Fruit fly (Drosophila melanogaster) whole organism, embryonic: ENCODE results near the gene CG18262.
A peak's percentile ranks its signal among the peaks of the same experiment; 100 is the strongest.

Source experiments
- BtbVII ChIP-seq: fragments of 200-800 bp; sonication (Bioruptor generic); optimal IDR thresholded peaks from 3 replicates; lab custom pipeline; 2017; ENCODE audit warnings: missing biosample characterization, mild to moderate bottlenecking, missing genetic modification characterization
- CG10209 ChIP-seq: fragments of 200-800 bp; sonication (Bioruptor generic); optimal IDR thresholded peaks from 3 replicates; lab custom pipeline; 2017; ENCODE audit warnings: missing biosample characterization, mild to moderate bottlenecking, missing genetic modification characterization, missing genetic modification reagents
- CG10366 ChIP-seq: fragments of 200-800 bp; sonication (Bioruptor generic); IDR thresholded peaks from 2 replicates; pipeline ENCODE4 v1.3.6; 2022; ENCODE audit warnings: missing biosample characterization, missing genetic modification characterization
- CG12104 ChIP-seq: fragments of 200-800 bp; sonication (Bioruptor generic); optimal IDR thresholded peaks from 3 replicates; lab custom pipeline; 2016; ENCODE audit warnings: missing biosample characterization, missing genetic modification characterization
- CG1233 ChIP-seq: fragments of 200-800 bp; sonication (Bioruptor generic); optimal IDR thresholded peaks from 4 replicates; lab custom pipeline; 2018; ENCODE audit warnings: missing biosample characterization, mild to moderate bottlenecking, missing genetic modification characterization
- CG13287 ChIP-seq: fragments of 200-800 bp; sonication (Bioruptor generic); IDR thresholded peaks from 2 replicates; pipeline ENCODE4 v1.3.6; 2022; ENCODE audit warnings: missing biosample characterization, missing genetic modification characterization; ENCODE audit not compliant: partially characterized antibody
- CG13424 ChIP-seq: fragments of 200-800 bp; sonication (Bioruptor generic); optimal IDR thresholded peaks from 2 replicates; lab custom pipeline; 2019; ENCODE audit warnings: missing biosample characterization, mild to moderate bottlenecking, missing genetic modification characterization, moderate library complexity
- CG14014 ChIP-seq: fragments of 200-800 bp; sonication (Bioruptor generic); IDR thresholded peaks from 2 replicates; pipeline ENCODE4 v1.3.6; 2022; ENCODE audit warnings: missing biosample characterization, missing genetic modification characterization
- CG14860 ChIP-seq: fragments of 200-800 bp; sonication (Bioruptor generic); IDR thresholded peaks from 3 replicates; pipeline ENCODE4 v1.3.6; 2022; ENCODE audit warnings: missing biosample characterization, missing genetic modification characterization; ENCODE audit not compliant: partially characterized antibody
- CG1602 ChIP-seq: fragments of 200-800 bp; sonication (Bioruptor generic); optimal IDR thresholded peaks from 3 replicates; lab custom pipeline; 2016; ENCODE audit warnings: missing biosample characterization, missing genetic modification characterization
- CG17385 ChIP-seq: fragments of 200-800 bp; sonication (Bioruptor generic); optimal IDR thresholded peaks from 3 replicates; lab custom pipeline; 2018; ENCODE audit warnings: missing biosample characterization, mild to moderate bottlenecking, missing genetic modification characterization
- CG18262 ChIP-seq: fragments of 200-800 bp; optimal IDR thresholded peaks from 3 replicates; lab custom pipeline; 2019; ENCODE audit warnings: missing biosample characterization, mild to moderate bottlenecking, missing genetic modification characterization, moderate library complexity
- CG18764 ChIP-seq: fragments of 200-800 bp; sonication (Bioruptor generic); optimal IDR thresholded peaks from 3 replicates; lab custom pipeline; 2016; ENCODE audit warnings: missing biosample characterization, missing genetic modification characterization
- CG31224 ChIP-seq: fragments of 200-800 bp; sonication (Bioruptor generic); IDR thresholded peaks from 2 replicates; pipeline ENCODE4 v1.3.6; 2022; ENCODE audit warnings: missing biosample characterization, missing genetic modification characterization
- CG32532 ChIP-seq: fragments of 200-800 bp; sonication (Bioruptor generic); IDR thresholded peaks from 2 replicates; pipeline ENCODE4 v1.3.6; 2022; ENCODE audit warnings: missing biosample characterization, missing genetic modification characterization
- CG33213 ChIP-seq: fragments of 200-800 bp; sonication (Bioruptor generic); optimal IDR thresholded peaks from 3 replicates; lab custom pipeline; 2016; ENCODE audit warnings: missing biosample characterization, missing genetic modification characterization
- CG7372 ChIP-seq: fragments of 200-800 bp; sonication (Bioruptor generic); IDR thresholded peaks from 2 replicates; pipeline ENCODE4 v1.3.6; 2022; ENCODE audit warnings: missing biosample characterization, missing genetic modification characterization
- CG7745 ChIP-seq: fragments of 200-800 bp; sonication (Bioruptor generic); optimal IDR thresholded peaks from 2 replicates; lab custom pipeline; 2018; ENCODE audit warnings: missing biosample characterization, mild to moderate bottlenecking, missing genetic modification characterization, moderate library complexity
- CG8388 ChIP-seq: fragments of 200-800 bp; sonication (Bioruptor generic); optimal IDR thresholded peaks from 2 replicates; lab custom pipeline; 2019; ENCODE audit warnings: missing biosample characterization, mild to moderate bottlenecking, missing genetic modification characterization, moderate library complexity
- CG9215 ChIP-seq: fragments of 200-800 bp; sonication (Bioruptor generic); IDR thresholded peaks from 2 replicates; pipeline ENCODE4 v1.3.6; 2022; ENCODE audit warnings: missing biosample characterization, missing genetic modification characterization
- Chrac-16 ChIP-seq: fragments of 200-800 bp; sonication (Bioruptor generic); optimal IDR thresholded peaks from 3 replicates; lab custom pipeline; 2016; ENCODE audit warnings: missing biosample characterization, missing genetic modification characterization
- CoRest ChIP-seq: fragments of 200-800 bp; sonication (Bioruptor generic); optimal IDR thresholded peaks from 3 replicates; lab custom pipeline; 2018; ENCODE audit warnings: missing biosample characterization, mild to moderate bottlenecking, missing genetic modification characterization, moderate library complexity
- Dad ChIP-seq: fragments of 200-800 bp; sonication (Bioruptor generic); optimal IDR thresholded peaks from 3 replicates; lab custom pipeline; 2016; ENCODE audit warnings: missing biosample characterization, missing genetic modification characterization
- Dbx ChIP-seq: fragments of 200-800 bp; sonication (Bioruptor generic); IDR thresholded peaks from 3 replicates; pipeline ENCODE4 v1.3.6; 2022; ENCODE audit warnings: missing biosample characterization, missing genetic modification characterization
- Dip2 ChIP-seq: fragments of 200-800 bp; sonication (Bioruptor generic); IDR thresholded peaks from 2 replicates; pipeline ENCODE4 v1.3.6; 2022; ENCODE audit warnings: missing biosample characterization, missing genetic modification characterization
- E2f1 ChIP-seq: fragments of 200-800 bp; sonication (Bioruptor generic); IDR thresholded peaks from 2 replicates; pipeline ENCODE4 v1.3.6; 2022; ENCODE audit warnings: missing biosample characterization, missing genetic modification characterization
- GATAe ChIP-seq: fragments of 200-800 bp; sonication (Bioruptor generic); conservative IDR thresholded peaks from 2 replicates; pipeline ENCODE4 v1.3.6; 2022; ENCODE audit warnings: missing biosample characterization, missing genetic modification characterization
- Sry-δ ChIP-seq: fragments of 200-800 bp; sonication (Bioruptor generic); optimal IDR thresholded peaks from 2 replicates; lab custom pipeline; 2016; ENCODE audit warnings: missing biosample characterization, missing genetic modification characterization
- Xrp1 ChIP-seq: fragments of 200-800 bp; sonication (Bioruptor generic); IDR thresholded peaks from 2 replicates; pipeline ENCODE4 v1.3.6; 2022; ENCODE audit warnings: missing biosample characterization, missing genetic modification characterization
- al ChIP-seq: fragments of 200-800 bp; sonication (Bioruptor generic); IDR thresholded peaks from 2 replicates; pipeline ENCODE4 v1.3.6; 2022; ENCODE audit warnings: missing biosample characterization, missing genetic modification characterization
- cato ChIP-seq: fragments of 200-800 bp; sonication (Bioruptor generic); optimal IDR thresholded peaks from 2 replicates; lab custom pipeline; 2016; ENCODE audit warnings: missing biosample characterization, missing genetic modification characterization, borderline replicate concordance
- crp ChIP-seq, 2 experiments: fragments of 200-800 bp; sonication (Bioruptor generic); optimal IDR thresholded peaks; 2 replicates in 1 of 2; 3 replicates in 1 of 2; lab custom pipeline; 2017; ENCODE audit warnings: missing biosample characterization in 2 of 2, missing genetic modification characterization in 2 of 2, mild to moderate bottlenecking in 1 of 2, moderate library complexity in 1 of 2
- da ChIP-seq: fragments of 200-800 bp; sonication (Bioruptor generic); optimal IDR thresholded peaks from 2 replicates; lab custom pipeline; 2016; ENCODE audit warnings: missing biosample characterization, missing genetic modification characterization
- dm ChIP-seq: fragments of 200-800 bp; sonication (Bioruptor generic); optimal IDR thresholded peaks from 3 replicates; lab custom pipeline; 2016; ENCODE audit warnings: missing biosample characterization, missing genetic modification characterization
- eyg ChIP-seq: fragments of 200-800 bp; sonication (Bioruptor generic); optimal IDR thresholded peaks from 3 replicates; lab custom pipeline; 2016; ENCODE audit warnings: missing biosample characterization, missing genetic modification characterization
- fru ChIP-seq: fragments of >200 bp; optimal IDR thresholded peaks from 2 replicates; lab custom pipeline; 2017
- grau ChIP-seq: fragments of 200-800 bp; optimal IDR thresholded peaks from 3 replicates; lab custom pipeline; 2019; ENCODE audit warnings: missing biosample characterization, mild to moderate bottlenecking, missing genetic modification characterization, moderate library complexity
- gro ChIP-seq: fragments of 200-800 bp; sonication (Bioruptor generic); optimal IDR thresholded peaks from 2 replicates; lab custom pipeline; 2016; ENCODE audit warnings: missing biosample characterization, missing genetic modification characterization
- gt ChIP-seq: fragments of 200-800 bp; sonication (Bioruptor generic); IDR thresholded peaks from 2 replicates; pipeline ENCODE4 v1.3.6; 2022; ENCODE audit warnings: missing biosample characterization, missing genetic modification characterization
- lbe ChIP-seq: fragments of 200-800 bp; sonication (Bioruptor generic); optimal IDR thresholded peaks from 2 replicates; lab custom pipeline; 2016; ENCODE audit warnings: missing biosample characterization, mild to moderate bottlenecking, missing genetic modification characterization
- lov ChIP-seq, 2 experiments: fragments of 200-800 bp in 1 of 2; fragments of >200 bp in 1 of 2; sonication (Bioruptor generic) in 1 of 2; IDR thresholded peaks in 1 of 2; optimal IDR thresholded peaks in 1 of 2; 2 replicates in 1 of 2; 3 replicates in 1 of 2; pipeline versions ENCODE4 v1.3.6 to Lab custom; 2017 to 2022; ENCODE audit warnings: missing biosample characterization in 1 of 2, missing genetic modification characterization in 1 of 2
- maf-S ChIP-seq: fragments of 200-800 bp; sonication (Bioruptor generic); optimal IDR thresholded peaks from 2 replicates; lab custom pipeline; 2016; ENCODE audit warnings: missing biosample characterization, missing genetic modification characterization
- mam ChIP-seq: fragments of 200-800 bp; sonication (Bioruptor generic); optimal IDR thresholded peaks from 3 replicates; lab custom pipeline; 2016; ENCODE audit warnings: missing biosample characterization, missing genetic modification characterization
- tin ChIP-seq: fragments of 200-800 bp; sonication (Bioruptor generic); optimal IDR thresholded peaks from 3 replicates; lab custom pipeline; 2016; ENCODE audit warnings: missing biosample characterization, missing genetic modification characterization
- ttk ChIP-seq: fragments of 200-800 bp; sonication (Bioruptor generic); IDR thresholded peaks from 2 replicates; pipeline ENCODE4 v2.1.2; 2022; ENCODE audit warnings: missing biosample characterization, missing genetic modification characterization
- unc-4 ChIP-seq: fragments of 200-800 bp; sonication (Bioruptor generic); IDR thresholded peaks from 2 replicates; pipeline ENCODE4 v1.3.6; 2022; ENCODE audit warnings: missing biosample characterization, missing genetic modification characterization; ENCODE audit not compliant: partially characterized antibody
- wdn ChIP-seq: fragments of 200-800 bp; sonication (Bioruptor generic); IDR thresholded peaks from 2 replicates; pipeline ENCODE4 v1.3.6; 2022; ENCODE audit warnings: missing biosample characterization, missing genetic modification characterization

The CG18262 gene

dm6 chrX:8113386-8114279, 39.1 kb upstream of the CG18262 start (continued):
- TF ChIP-seq unc-4 = no peak
- TF ChIP-seq Sry-δ (GFP tag; lab: Kevin White, UChicago) = peak; percentile 24
- peak; percentile 84 for TF ChIP-seq Dbx (GFP tag; lab: Robert Waterston, UW)
- no peak for TF ChIP-seq CG1233 (GFP tag; lab: Kevin White, UChicago)
- no peak for TF ChIP-seq CG18764 (GFP tag; lab: Kevin White, UChicago)
- peak; percentile 93 for TF ChIP-seq grau (tag; lab: Kevin White, UChicago)
- TF ChIP-seq CG10209 = peak; percentile 44
- TF ChIP-seq E2f1 (GFP tag; lab: Robert Waterston, UW) = peak; percentile 43; the same call in 1 of the 2 replicates
- TF ChIP-seq CG9215 (GFP tag; lab: Robert Waterston, UW) = peak; percentile 47; the same call in 1 of the 2 replicates
- peak; percentile 3 for TF ChIP-seq BtbVII (GFP tag; lab: Kevin White, UChicago)
- peak; percentile 23 for TF ChIP-seq Chrac-16
- peak; percentile 22 for TF ChIP-seq gro
- TF ChIP-seq gt (GFP tag; lab: Robert Waterston, UW) = no peak
- TF ChIP-seq ttk (GFP tag; lab: Robert Waterston, UW) = peak; percentile 25; the same call in 1 of the 2 replicates
- TF ChIP-seq Dip2 (GFP tag; lab: Robert Waterston, UW) = no peak
- TF ChIP-seq maf-S (GFP tag; lab: Kevin White, UChicago) = peak; percentile 67
- peak; percentile 54; the same call in 1 of the 2 replicates for TF ChIP-seq Xrp1 (GFP tag; lab: Robert Waterston, UW)
- peak; percentile 66 for TF ChIP-seq CG13424 (tag; lab: Kevin White, UChicago)
- TF ChIP-seq CG7372 = peak; percentile 21; the same call in 1 of the 2 replicates
- TF ChIP-seq wdn (GFP tag; lab: Robert Waterston, UW) = peak; percentile 72
- peak; percentile 62 for TF ChIP-seq CG31224 (GFP tag; lab: Robert Waterston, UW)
- TF ChIP-seq CG1602 (GFP tag; lab: Kevin White, UChicago) = peak; percentile 20
- peak; percentile 55 for TF ChIP-seq CG17385
- TF ChIP-seq al (GFP tag; lab: Robert Waterston, UW) = peak; percentile 63; the same call in 1 of the 2 replicates
- no peak for TF ChIP-seq CG13287 (GFP tag; lab: Robert Waterston, UW)
- peak; percentile 71 for TF ChIP-seq CG14014
- TF ChIP-seq eyg = peak; percentile 43
- no peak for TF ChIP-seq cato (GFP tag; lab: Kevin White, UChicago)
- TF ChIP-seq CG18262 (tag; lab: Kevin White, UChicago) = peak; percentile 17
- peak; percentile 48; the same call in 1 of the 2 replicates for TF ChIP-seq GATAe (GFP tag; lab: Robert Waterston, UW)
- peak; percentile 70 for TF ChIP-seq CoRest (tag; lab: Kevin White, UChicago)
- TF ChIP-seq CG32532 (GFP tag; lab: Robert Waterston, UW) = peak; percentile 83
- peak; percentile 72 for TF ChIP-seq CG10366 (GFP tag; lab: Robert Waterston, UW)

- no peak for TF ChIP-seq lov (optimal IDR thresholded peaks at IDR 0.05; lab: Kevin White, UChicago)
- no peak for TF ChIP-seq lov (GFP tag; IDR thresholded peaks at IDR 0.05; lab: Robert Waterston, UW)
- TF ChIP-seq CG8388 = peak; percentile 43
- TF ChIP-seq Dad = no peak
- no peak for TF ChIP-seq da (GFP tag; lab: Kevin White, UChicago)
- no peak for TF ChIP-seq CG14860 (GFP tag; lab: Robert Waterston, UW)
- peak; percentile 20 for TF ChIP-seq tin (GFP tag; lab: Kevin White, UChicago)
- TF ChIP-seq CG1233 (GFP tag; lab: Kevin White, UChicago) = peak; percentile 49
- TF ChIP-seq dm (GFP tag; lab: Kevin White, UChicago) = no peak
- peak; percentile 42 for TF ChIP-seq CG12104 (GFP tag; lab: Kevin White, UChicago)
- TF ChIP-seq eyg = peak; percentile 7
- no peak for TF ChIP-seq lbe (GFP tag; lab: Kevin White, UChicago)
- peak in 1 of 2 experiments; percentile 16 for TF ChIP-seq crp (GFP tag; optimal IDR thresholded peaks at IDR 0.05; lab: Kevin White, UChicago)
- no peak for TF ChIP-seq mam (GFP tag; lab: Kevin White, UChicago)
- no peak for TF ChIP-seq CG7745 (tag; lab: Kevin White, UChicago)
- TF ChIP-seq fru = no peak
- TF ChIP-seq E2f1 (GFP tag; lab: Robert Waterston, UW) = 0 out of 2 replicates have a peak, but pooled peaks have one; percentile 38
- TF ChIP-seq CG33213 = no peak
Measured at dm6 chrX:8114476-8115342, 38.0 kb upstream of the CG18262 start.
